Worm (Caenorhabditis elegans) whole organism, L1 larva: ENCODE data around the gene unc-45.

Source experiments
- blmp-1 ChIP-seq: fragments of 150-350 bp; optimal IDR thresholded peaks from 2 replicates; lab custom pipeline; 2014; ENCODE audit warnings: missing biosample characterization, missing genetic modification characterization
- lin-13 ChIP-seq: fragments of 150-350 bp; optimal IDR thresholded peaks from 2 replicates; lab custom pipeline; 2014; ENCODE audit warnings: missing biosample characterization, missing genetic modification reagents, missing genetic modification characterization
- mep-1 ChIP-seq: fragments of 150-350 bp; optimal IDR thresholded peaks from 2 replicates; lab custom pipeline; 2014; ENCODE audit warnings: missing biosample characterization, missing genetic modification characterization
- nhr-11 ChIP-seq: fragments of 150-350 bp; optimal IDR thresholded peaks from 2 replicates; lab custom pipeline; 2014; ENCODE audit warnings: missing biosample characterization, missing genetic modification characterization
- nhr-20 ChIP-seq: sonication (generic microtip); optimal IDR thresholded peaks from 2 replicates; lab custom pipeline; 2016; ENCODE audit warnings: mild to moderate bottlenecking, missing genetic modification characterization, missing compliant biosample characterization
- pax-3 ChIP-seq: fragments of 200-800 bp; sonication (Bioruptor generic); optimal IDR thresholded peaks from 2 replicates; lab custom pipeline; 2018; ENCODE audit warnings: mild to moderate bottlenecking, missing genetic modification characterization, moderate library complexity, missing compliant biosample characterization
- unc-98 ChIP-seq: fragments of 200-800 bp; sonication (Bioruptor generic); IDR thresholded peaks from 2 replicates; pipeline ENCODE4 v1.3.6; 2022; ENCODE audit warnings: missing genetic modification characterization, missing compliant biosample characterization

The unc-45 gene

DNA sequence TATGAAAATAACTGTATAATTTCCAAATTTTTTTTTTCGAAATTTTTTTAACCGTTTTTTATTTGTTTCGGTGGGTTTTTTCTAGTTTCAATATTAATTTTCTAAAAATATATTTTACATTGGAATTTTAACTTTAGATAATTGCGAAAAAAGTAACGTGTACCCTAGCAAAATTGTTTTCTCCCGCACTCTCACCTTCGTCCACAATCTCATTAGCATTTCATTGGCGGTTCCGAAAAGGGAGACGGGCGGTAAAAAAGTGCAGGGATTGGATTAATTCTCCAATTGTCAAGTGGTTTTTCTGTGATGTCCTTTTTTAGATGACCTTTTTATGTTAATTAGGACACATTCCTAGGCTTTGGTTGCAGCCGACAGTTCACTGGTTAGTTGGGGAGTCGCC is 57.9 kb downstream of the unc-45 start:
- TF ChIP-seq blmp-1 (tag; lab: Kevin White, UChicago): peak; percentile 74
- no peak for TF ChIP-seq unc-98 (GFP tag; lab: Robert Waterston, UW)
- no peak for TF ChIP-seq nhr-11
- TF ChIP-seq lin-13 (GFP tag; lab: Kevin White, UChicago): no peak
- TF ChIP-seq mep-1: no peak
- no peak for TF ChIP-seq nhr-20 (tag; lab: Kevin White, UChicago)
- TF ChIP-seq pax-3: no peak
